Fruit fly (Drosophila melanogaster) whole organism, embryonic: ENCODE data around the gene CG31928.

ENCODE experiments used
- Abd-B ChIP-seq: fragments of 200-800 bp; sonication (Bioruptor generic); optimal IDR thresholded peaks from 2 replicates; lab custom pipeline; 2018; ENCODE audit warnings: missing biosample characterization, mild to moderate bottlenecking, missing genetic modification characterization, moderate library complexity
- BEAF-32 ChIP-seq: fragments of 200-800 bp; sonication (Bioruptor generic); optimal IDR thresholded peaks from 3 replicates; lab custom pipeline; 2017; ENCODE audit warnings: missing biosample characterization, missing genetic modification characterization, mild to moderate bottlenecking, moderate library complexity, missing genetic modification reagents
- CG1024 ChIP-seq: fragments of 200-800 bp; sonication (Bioruptor generic); IDR thresholded peaks from 2 replicates; pipeline ENCODE4 v1.3.6; 2022; ENCODE audit warnings: missing biosample characterization, missing genetic modification characterization
- CG11456 ChIP-seq: fragments of 200-800 bp; sonication (Bioruptor generic); IDR thresholded peaks from 3 replicates; pipeline ENCODE4 v1.3.6; 2022; ENCODE audit warnings: missing biosample characterization, missing genetic modification characterization
- CG13775 ChIP-seq: fragments of 200-800 bp; sonication (Bioruptor generic); optimal IDR thresholded peaks from 3 replicates; lab custom pipeline; 2017; ENCODE audit warnings: missing biosample characterization, mild to moderate bottlenecking, missing genetic modification characterization
- CG13894 ChIP-seq: fragments of 200-800 bp; sonication (Bioruptor generic); optimal IDR thresholded peaks from 3 replicates; lab custom pipeline; 2018; ENCODE audit warnings: missing biosample characterization, mild to moderate bottlenecking, missing genetic modification characterization, moderate library complexity
- CG14965 ChIP-seq: fragments of 200-800 bp; sonication (Bioruptor generic); optimal IDR thresholded peaks from 2 replicates; lab custom pipeline; 2016; ENCODE audit warnings: missing biosample characterization, missing genetic modification characterization, borderline replicate concordance
- CG17328 ChIP-seq: fragments of 200-800 bp; sonication (Bioruptor generic); IDR thresholded peaks from 2 replicates; pipeline ENCODE4 v1.3.6; 2022; ENCODE audit warnings: missing biosample characterization, missing genetic modification characterization
- CG17568 ChIP-seq: fragments of 200-800 bp; sonication (Bioruptor generic); optimal IDR thresholded peaks from 2 replicates; lab custom pipeline; 2018; ENCODE audit warnings: missing biosample characterization, mild to moderate bottlenecking, missing genetic modification characterization, moderate library complexity
- CG18262 ChIP-seq: fragments of 200-800 bp; optimal IDR thresholded peaks from 3 replicates; lab custom pipeline; 2019; ENCODE audit warnings: missing biosample characterization, mild to moderate bottlenecking, missing genetic modification characterization, moderate library complexity
- CG1832 ChIP-seq: fragments of 200-800 bp; sonication (Bioruptor generic); optimal IDR thresholded peaks from 2 replicates; lab custom pipeline; 2017; ENCODE audit warnings: missing biosample characterization, mild to moderate bottlenecking, missing genetic modification characterization, inconsistent platforms
- CG18599 ChIP-seq: fragments of 200-800 bp; sonication (Bioruptor generic); optimal IDR thresholded peaks from 3 replicates; lab custom pipeline; 2017; ENCODE audit warnings: missing biosample characterization, missing genetic modification characterization, mild to moderate bottlenecking, moderate library complexity, missing genetic modification reagents
- CG2712 ChIP-seq: fragments of 200-800 bp; optimal IDR thresholded peaks from 3 replicates; lab custom pipeline; 2019; ENCODE audit warnings: missing biosample characterization, mild to moderate bottlenecking, missing genetic modification characterization, moderate library complexity
- CG31388 ChIP-seq: fragments of 200-800 bp; sonication (Bioruptor generic); optimal IDR thresholded peaks from 2 replicates; lab custom pipeline; 2016; ENCODE audit warnings: missing biosample characterization, missing genetic modification characterization
- CG5180 ChIP-seq: fragments of 200-800 bp; sonication (Bioruptor generic); optimal IDR thresholded peaks from 3 replicates; lab custom pipeline; 2017; ENCODE audit warnings: missing biosample characterization, missing genetic modification characterization, mild to moderate bottlenecking, moderate library complexity, missing genetic modification reagents
- CG7372 ChIP-seq: fragments of 200-800 bp; sonication (Bioruptor generic); IDR thresholded peaks from 2 replicates; pipeline ENCODE4 v1.3.6; 2022; ENCODE audit warnings: missing biosample characterization, missing genetic modification characterization
- CG7745 ChIP-seq: fragments of 200-800 bp; sonication (Bioruptor generic); optimal IDR thresholded peaks from 2 replicates; lab custom pipeline; 2018; ENCODE audit warnings: missing biosample characterization, mild to moderate bottlenecking, missing genetic modification characterization, moderate library complexity
- CG7786 ChIP-seq: fragments of 200-800 bp; sonication (Bioruptor generic); optimal IDR thresholded peaks from 2 replicates; lab custom pipeline; 2016; ENCODE audit warnings: missing biosample characterization, missing genetic modification characterization
- CG8290 ChIP-seq, 3 experiments: fragments of 200-800 bp; sonication (Bioruptor generic); optimal IDR thresholded peaks; 2 replicates each; lab custom pipeline; 2016 to 2019; ENCODE audit warnings: missing biosample characterization in 3 of 3, missing genetic modification characterization in 3 of 3, mild to moderate bottlenecking in 2 of 3, moderate library complexity in 1 of 3
- CG8924 ChIP-seq: fragments of 200-800 bp; optimal IDR thresholded peaks from 3 replicates; lab custom pipeline; 2019; ENCODE audit warnings: missing biosample characterization, mild to moderate bottlenecking, missing genetic modification characterization, moderate library complexity
- CG8944 ChIP-seq: fragments of 200-800 bp; sonication (Bioruptor generic); optimal IDR thresholded peaks from 3 replicates; lab custom pipeline; 2016; ENCODE audit warnings: missing biosample characterization, missing genetic modification characterization
- CG9727 ChIP-seq: fragments of 200-800 bp; sonication (Bioruptor generic); optimal IDR thresholded peaks from 3 replicates; lab custom pipeline; 2017; ENCODE audit warnings: missing biosample characterization, mild to moderate bottlenecking, missing genetic modification characterization
- CHES-1-like ChIP-seq: fragments of 200-800 bp; sonication (Bioruptor generic); optimal IDR thresholded peaks from 2 replicates; lab custom pipeline; 2016; ENCODE audit warnings: missing biosample characterization, missing genetic modification characterization
- Hey ChIP-seq: fragments of 200-800 bp; sonication (Bioruptor generic); optimal IDR thresholded peaks from 3 replicates; lab custom pipeline; 2018; ENCODE audit warnings: missing biosample characterization, mild to moderate bottlenecking, missing genetic modification characterization
- Hmx ChIP-seq: fragments of 200-800 bp; sonication (Bioruptor generic); optimal IDR thresholded peaks from 2 replicates; lab custom pipeline; 2016; ENCODE audit warnings: missing biosample characterization, missing genetic modification characterization
- Lim3 ChIP-seq: fragments of 200-800 bp; sonication (Bioruptor generic); IDR thresholded peaks from 2 replicates; pipeline ENCODE4 v1.3.6; 2022; ENCODE audit warnings: missing biosample characterization, missing genetic modification characterization
- Nf-YB ChIP-seq: fragments of 200-800 bp; sonication (Bioruptor generic); optimal IDR thresholded peaks from 3 replicates; lab custom pipeline; 2019; ENCODE audit warnings: missing biosample characterization, mild to moderate bottlenecking, missing genetic modification characterization, moderate library complexity
- Nf-YC ChIP-seq: fragments of 200-800 bp; optimal IDR thresholded peaks from 3 replicates; lab custom pipeline; 2019; ENCODE audit warnings: missing biosample characterization, mild to moderate bottlenecking, missing genetic modification characterization, moderate library complexity
- Ravus ChIP-seq: fragments of 200-800 bp; sonication (Bioruptor generic); IDR thresholded peaks from 2 replicates; pipeline ENCODE4 v1.3.6; 2022; ENCODE audit warnings: missing biosample characterization, missing genetic modification characterization
- Six4 ChIP-seq: fragments of 200-800 bp; sonication (Bioruptor generic); optimal IDR thresholded peaks from 2 replicates; lab custom pipeline; 2016; ENCODE audit warnings: missing biosample characterization, missing genetic modification characterization
- Xrp1 ChIP-seq: fragments of 200-800 bp; sonication (Bioruptor generic); IDR thresholded peaks from 2 replicates; pipeline ENCODE4 v1.3.6; 2022; ENCODE audit warnings: missing biosample characterization, missing genetic modification characterization
- cad ChIP-seq: fragments of >200 bp; optimal IDR thresholded peaks from 2 replicates; lab custom pipeline; 2017; ENCODE audit warnings: missing biosample characterization, missing genetic modification characterization
- cas ChIP-seq: fragments of 200-800 bp; sonication (Bioruptor generic); IDR thresholded peaks from 2 replicates; pipeline ENCODE4 v1.3.6; 2022; ENCODE audit warnings: missing biosample characterization, missing genetic modification characterization
- gsb-n ChIP-seq: fragments of 200-800 bp; sonication (Bioruptor generic); optimal IDR thresholded peaks from 3 replicates; lab custom pipeline; 2018; ENCODE audit warnings: missing biosample characterization, mild to moderate bottlenecking, missing genetic modification characterization
- h ChIP-seq: fragments of >200 bp; optimal IDR thresholded peaks from 2 replicates; lab custom pipeline; 2017
- ken ChIP-seq: fragments of 200-800 bp; sonication (Bioruptor generic); IDR thresholded peaks from 3 replicates; pipeline ENCODE4 v1.3.6; 2022; ENCODE audit warnings: missing biosample characterization, missing genetic modification characterization
- lmd ChIP-seq: fragments of 200-800 bp; sonication (Bioruptor generic); IDR thresholded peaks from 2 replicates; pipeline ENCODE4 v1.3.6; 2022; ENCODE audit warnings: missing biosample characterization, missing genetic modification characterization
- lola ChIP-seq, 3 experiments: fragments of >200 bp in 2 of 3; fragments of 200-800 bp in 1 of 3; sonication (Bioruptor generic) in 1 of 3; optimal IDR thresholded peaks; 2 replicates each; lab custom pipeline; 2017 to 2019; ENCODE audit warnings: missing biosample characterization in 3 of 3, missing genetic modification characterization in 3 of 3, mild to moderate bottlenecking in 1 of 3, moderate library complexity in 1 of 3
- maf-S ChIP-seq: fragments of 200-800 bp; sonication (Bioruptor generic); optimal IDR thresholded peaks from 2 replicates; lab custom pipeline; 2016; ENCODE audit warnings: missing biosample characterization, missing genetic modification characterization
- nerfin-1 ChIP-seq: fragments of 200-800 bp; sonication (Bioruptor generic); optimal IDR thresholded peaks from 3 replicates; lab custom pipeline; 2019; ENCODE audit warnings: missing biosample characterization, mild to moderate bottlenecking, missing genetic modification characterization, moderate library complexity
- nmo ChIP-seq: fragments of 200-800 bp; sonication (Bioruptor generic); optimal IDR thresholded peaks from 2 replicates; lab custom pipeline; 2018; ENCODE audit warnings: missing biosample characterization, mild to moderate bottlenecking, missing genetic modification characterization, moderate library complexity
- otp ChIP-seq: fragments of 200-800 bp; sonication (Bioruptor generic); IDR thresholded peaks from 3 replicates; pipeline ENCODE4, ENCODE4 v1.3.6; 2022; ENCODE audit warnings: missing biosample characterization, missing genetic modification characterization
- peb ChIP-seq: fragments of 200-800 bp; sonication (Bioruptor generic); IDR thresholded peaks from 2 replicates; pipeline ENCODE4 v1.3.6; 2022; ENCODE audit warnings: missing biosample characterization, missing genetic modification characterization
- pfk ChIP-seq: fragments of 200-800 bp; sonication (Bioruptor generic); optimal IDR thresholded peaks from 2 replicates; lab custom pipeline; 2018; ENCODE audit warnings: missing biosample characterization, mild to moderate bottlenecking, missing genetic modification characterization, moderate library complexity
- psq ChIP-seq: fragments of 200-800 bp; sonication (Bioruptor generic); optimal IDR thresholded peaks from 2 replicates; lab custom pipeline; 2017; ENCODE audit warnings: missing biosample characterization, missing genetic modification characterization
- row ChIP-seq: fragments of 200-800 bp; sonication (Bioruptor generic); IDR thresholded peaks from 3 replicates; pipeline ENCODE4 v1.3.6; 2022; ENCODE audit warnings: missing biosample characterization, missing genetic modification characterization
- sens ChIP-seq: fragments of 200-800 bp; sonication (Bioruptor generic); peaks from one replicate; lab custom pipeline; 2016; ENCODE audit warnings: missing biosample characterization, missing genetic modification characterization
- so ChIP-seq: fragments of 200-800 bp; sonication (Bioruptor generic); IDR thresholded peaks from 3 replicates; pipeline ENCODE4 v1.3.6; 2022; ENCODE audit warnings: missing biosample characterization, missing genetic modification characterization
- toy ChIP-seq: fragments of 200-800 bp; sonication (Bioruptor generic); IDR thresholded peaks from 2 replicates; pipeline ENCODE4 v1.3.6; 2022; ENCODE audit warnings: missing biosample characterization, missing genetic modification characterization
- zen ChIP-seq: fragments of 200-800 bp; sonication (Bioruptor generic); optimal IDR thresholded peaks from 3 replicates; lab custom pipeline; 2018; ENCODE audit warnings: missing biosample characterization, mild to moderate bottlenecking, missing genetic modification characterization, moderate library complexity

The CG31928 gene

dm6 chr2L:1478488-1478887 lies 13.6 kb upstream of the CG31928 start (continued):
- TF ChIP-seq zen (tag; lab: Kevin White, UChicago): peak; percentile 9
- no peak for TF ChIP-seq lmd
- no peak for TF ChIP-seq CG5180 (GFP tag; lab: Kevin White, UChicago)
- TF ChIP-seq CG8924 (tag; lab: Kevin White, UChicago): no peak
- TF ChIP-seq CG8944 (GFP tag; lab: Kevin White, UChicago): no peak
- TF ChIP-seq CG8290 (GFP tag; optimal IDR thresholded peaks at IDR 0.05; lab: Kevin White, UChicago): peak; percentile 12
- peak in 1 of 2 experiments; percentile 14 for TF ChIP-seq CG8290 (tag; optimal IDR thresholded peaks at IDR 0.05; lab: Kevin White, UChicago)
- TF ChIP-seq so (GFP tag; lab: Robert Waterston, UW): no peak
- TF ChIP-seq pfk (GFP tag; lab: Kevin White, UChicago): no peak
- no peak for TF ChIP-seq psq
- no peak for TF ChIP-seq Nf-YB
- TF ChIP-seq cas (GFP tag; lab: Robert Waterston, UW): no peak
- TF ChIP-seq gsb-n (tag; lab: Kevin White, UChicago): no peak
- TF ChIP-seq toy (GFP tag; lab: Robert Waterston, UW): no peak
- no peak for TF ChIP-seq h (lab: Kevin White, UChicago)
- TF ChIP-seq nmo (GFP tag; lab: Kevin White, UChicago): no peak
- TF ChIP-seq row (GFP tag; lab: Robert Waterston, UW): 0 out of 3 replicates have a peak, but pooled peaks have one; percentile 14
- peak; percentile 0 for TF ChIP-seq CG18599 (GFP tag; lab: Kevin White, UChicago)
- TF ChIP-seq CG17568 (GFP tag; lab: Kevin White, UChicago): no peak
- TF ChIP-seq CG14965: no peak
- no peak for TF ChIP-seq CG13894
- no peak for TF ChIP-seq CG31388 (GFP tag; lab: Kevin White, UChicago)
- TF ChIP-seq lola (GFP tag; optimal IDR thresholded peaks at IDR 0.05; lab: Kevin White, UChicago): peak in 1 of 3 experiments; percentile 3
- TF ChIP-seq Hmx (GFP tag; lab: Kevin White, UChicago): no peak
- TF ChIP-seq Nf-YC (tag; lab: Kevin White, UChicago): no peak
- TF ChIP-seq Abd-B (GFP tag; lab: Kevin White, UChicago): no peak
- no peak for TF ChIP-seq CG7745 (tag; lab: Kevin White, UChicago)
- TF ChIP-seq CG17328 (GFP tag; lab: Robert Waterston, UW): 0 out of 2 replicates have a peak, but pooled peaks have one; percentile 6
- no peak for TF ChIP-seq Ravus (GFP tag; lab: Robert Waterston, UW)
- no peak for TF ChIP-seq peb (GFP tag; lab: Robert Waterston, UW)
- no peak for TF ChIP-seq Hey (tag; lab: Kevin White, UChicago)
- TF ChIP-seq CG7786: no peak
- TF ChIP-seq otp (GFP tag; lab: Robert Waterston, UW): no peak
- TF ChIP-seq BEAF-32 (GFP tag; lab: Kevin White, UChicago): peak; percentile 23
- TF ChIP-seq Xrp1 (GFP tag; lab: Robert Waterston, UW): 0 out of 2 replicates have a peak, but pooled peaks have one; percentile 12
- no peak for TF ChIP-seq Six4 (GFP tag; lab: Kevin White, UChicago)
- no peak for TF ChIP-seq CHES-1-like
- TF ChIP-seq CG7372 (GFP tag; lab: Robert Waterston, UW): no peak
- peak; percentile 17 for TF ChIP-seq CG9727 (GFP tag; lab: Kevin White, UChicago)
- TF ChIP-seq CG1832 (GFP tag; lab: Kevin White, UChicago): no peak
- 0 out of 3 replicates have a peak, but pooled peaks have one; percentile 32 for TF ChIP-seq CG11456 (GFP tag; lab: Robert Waterston, UW)
- TF ChIP-seq sens (GFP tag; lab: Kevin White, UChicago): peak; percentile 80
- TF ChIP-seq CG18262 (tag; lab: Kevin White, UChicago): no peak
- TF ChIP-seq CG13775 (GFP tag; lab: Kevin White, UChicago): no peak
- TF ChIP-seq nerfin-1 (tag; lab: Kevin White, UChicago): no peak
- TF ChIP-seq CG2712: peak; percentile 35
- TF ChIP-seq maf-S (GFP tag; lab: Kevin White, UChicago): no peak
- no peak for TF ChIP-seq Lim3
- no peak for TF ChIP-seq ken (GFP tag; lab: Robert Waterston, UW)
- no peak for TF ChIP-seq CG1024 (GFP tag; lab: Robert Waterston, UW)
- TF ChIP-seq cad: no peak
- TF ChIP-seq, all 482 proteins: peak for 21
